Fruit fly (Drosophila melanogaster) whole organism, larva: ENCODE data around the gene SMC5.

ENCODE experiments used
- noc ChIP-seq: fragments of 200-800 bp; sonication (Bioruptor generic); optimal IDR thresholded peaks from 3 replicates; lab custom pipeline; 2019; ENCODE audit warnings: missing biosample characterization, mild to moderate bottlenecking, missing genetic modification characterization, moderate library complexity

SMC5 gene

dm6 chr3L:21565126-21565525 lies 3.9 kb upstream of the SMC5 start, which contains the start of gene CG7634:
Gene CG7634, plus strand, starts transcription at chr3L:21565426.
- TF ChIP-seq noc, result no peak

- no peak for TF ChIP-seq noc
These were observed 722 bp upstream of the SMC5 start for dm6 chr3L:21568254-21568653.

- no peak for TF ChIP-seq noc
These were observed 4.9 kb downstream of the SMC5 start, which contains the start of gene EMC10 for dm6 chr3L:21573831-21574230. Gene EMC10, plus strand, starts transcription at chr3L:21574131.

dm6 chr3L:21574296-21574745 lies 5.3 kb downstream of the SMC5 start:
- no peak for TF ChIP-seq noc

dm6 chr3L:21581984-21582383 lies 13.0 kb downstream of the SMC5 start:
- TF ChIP-seq noc, result no peak

- TF ChIP-seq noc, result no peak
These were observed 15.7 kb downstream of the SMC5 start for dm6 chr3L:21584683-21585082.

- no peak for TF ChIP-seq noc
These were observed 16.4 kb downstream of the SMC5 start for dm6 chr3L:21585397-21585796.

dm6 chr3L:21586528-21586927 lies 17.6 kb downstream of the SMC5 start, which contains the start of gene TfAP-2:
Gene TfAP-2, plus strand, starts transcription at chr3L:21586828.
- no peak for TF ChIP-seq noc

- no peak for TF ChIP-seq noc
These were observed 22.3 kb downstream of the SMC5 start for dm6 chr3L:21591247-21591646.

- no peak for TF ChIP-seq noc
These were observed 25.4 kb downstream of the SMC5 start for dm6 chr3L:21594408-21594807.

dm6 chr3L:21598337-21598736 lies 29.4 kb downstream of the SMC5 start:
- TF ChIP-seq noc, result no peak

dm6 chr3L:21602275-21602674 lies 33.3 kb downstream of the SMC5 start:
- no peak for TF ChIP-seq noc

dm6 chr3L:21604265-21604664 lies 35.3 kb downstream of the SMC5 start:
- no peak for TF ChIP-seq noc

dm6 chr3L:21610535-21610934 lies 41.6 kb downstream of the SMC5 start:
- TF ChIP-seq noc, result no peak

dm6 chr3L:21617354-21617753 lies 48.4 kb downstream of the SMC5 start, which contains the start of the genes S1P and CG11307:
Gene S1P, minus strand, starts transcription at chr3L:21617376.
Gene CG11307, plus strand, starts transcription at chr3L:21617623.
- no peak for TF ChIP-seq noc
